Fruit fly (Drosophila melanogaster): ENCODE results near the gene Tg.

- TF ChIP-seq CG8478 (optimal IDR thresholded peaks at IDR 0.05) (no peak), CTCF (optimal IDR thresholded peaks at IDR 0.05) (no peak)
Measured at dm6 chr2L:8034734-8035133, 23.5 kb downstream of the Tg start.

Data from S2 (cell line).